Worm (Caenorhabditis elegans) whole organism, L4 larva: ENCODE measurements around the gene gly-5.

Source experiments
- F10B5.3 ChIP-seq: sonication (generic microtip); optimal IDR thresholded peaks from 2 replicates; lab custom pipeline; 2016; ENCODE audit warnings: mild to moderate bottlenecking, missing genetic modification characterization, missing compliant biosample characterization
- T20F7.1 ChIP-seq: fragments of 200-800 bp; sonication (Bioruptor generic); optimal IDR thresholded peaks from 2 replicates; lab custom pipeline; 2018; ENCODE audit warnings: mild to moderate bottlenecking, missing genetic modification characterization, missing compliant biosample characterization
- Y105C5A.15 ChIP-seq: fragments of 200-800 bp; sonication (Bioruptor generic); IDR thresholded peaks from 2 replicates; pipeline ENCODE4 v1.3.6; 2022; ENCODE audit warnings: missing genetic modification characterization, missing compliant biosample characterization
- Y48G9A.11 ChIP-seq: fragments of 200-800 bp; sonication (Bioruptor generic); IDR thresholded peaks from 2 replicates; pipeline ENCODE4 v1.3.6; 2022; ENCODE audit warnings: missing genetic modification reagents, missing genetic modification characterization, missing compliant biosample characterization
- ama-1 ChIP-seq: fragments of 150-350 bp; optimal IDR thresholded peaks from 2 replicates; lab custom pipeline; 2014; ENCODE audit warnings: inconsistent platforms, mixed read lengths
- arid-1 ChIP-seq: fragments of 200-800 bp; sonication (Bioruptor generic); conservative IDR thresholded peaks from 2 replicates; pipeline ENCODE4 v1.3.6; 2022; ENCODE audit warnings: missing genetic modification reagents, missing genetic modification characterization, missing compliant biosample characterization
- ceh-20 ChIP-seq: fragments of 200-800 bp; sonication (Bioruptor generic); IDR thresholded peaks from 2 replicates; pipeline ENCODE4 v1.3.6; 2022; ENCODE audit warnings: missing genetic modification reagents, missing genetic modification characterization, missing compliant biosample characterization
- ceh-28 ChIP-seq: fragments of 150-350 bp; optimal IDR thresholded peaks from 2 replicates; lab custom pipeline; 2014; ENCODE audit warnings: missing biosample characterization, missing genetic modification reagents, missing genetic modification characterization
- ceh-44 ChIP-seq: fragments of 200-800 bp; sonication (Bioruptor generic); IDR thresholded peaks from 2 replicates; pipeline ENCODE4 v1.3.6; 2022; ENCODE audit warnings: missing genetic modification reagents, missing genetic modification characterization, missing compliant biosample characterization
- ceh-62 ChIP-seq: sonication (generic microtip); optimal IDR thresholded peaks from 2 replicates; lab custom pipeline; 2017; ENCODE audit warnings: missing biosample characterization, missing genetic modification characterization
- ceh-82 ChIP-seq: sonication (generic microtip); optimal IDR thresholded peaks from 2 replicates; lab custom pipeline; 2017; ENCODE audit warnings: missing biosample characterization, missing genetic modification characterization
- cey-2 ChIP-seq: sonication (generic microtip); optimal IDR thresholded peaks from 3 replicates; lab custom pipeline; 2017; ENCODE audit warnings: missing genetic modification characterization, mild to moderate bottlenecking, missing compliant biosample characterization, antibody characterized with exemption, borderline replicate concordance; ENCODE audit not compliant: insufficient read depth
- daf-12 ChIP-seq: fragments of 150-350 bp; optimal IDR thresholded peaks from 2 replicates; lab custom pipeline; 2014; ENCODE audit warnings: missing biosample characterization, missing genetic modification reagents, missing genetic modification characterization
- daf-19 ChIP-seq: fragments of 200-800 bp; sonication (Bioruptor generic); conservative IDR thresholded peaks from 2 replicates; pipeline ENCODE4 v1.3.6; 2022; ENCODE audit warnings: missing genetic modification characterization, missing compliant biosample characterization
- daf-8 ChIP-seq: fragments of 200-800 bp; sonication (Bioruptor generic); IDR thresholded peaks from 2 replicates; pipeline ENCODE4 v1.3.6; 2022; ENCODE audit warnings: missing genetic modification characterization, missing compliant biosample characterization
- dmd-6 ChIP-seq: fragments of 200-800 bp; sonication (Bioruptor generic); IDR thresholded peaks from 2 replicates; pipeline ENCODE4 v1.3.6; 2022; ENCODE audit warnings: missing genetic modification reagents, missing genetic modification characterization, missing compliant biosample characterization
- dmd-8 ChIP-seq: fragments of 200-800 bp; sonication (Bioruptor generic); IDR thresholded peaks from 2 replicates; pipeline ENCODE4 v1.3.6; 2022; ENCODE audit warnings: missing genetic modification characterization, missing compliant biosample characterization
- dmd-9 ChIP-seq: fragments of 200-800 bp; sonication (Bioruptor generic); IDR thresholded peaks from 2 replicates; pipeline ENCODE4 v1.3.6; 2022; ENCODE audit warnings: missing genetic modification reagents, missing genetic modification characterization, missing compliant biosample characterization
- duxl-1 ChIP-seq: sonication (generic microtip); optimal IDR thresholded peaks from 2 replicates; lab custom pipeline; 2016; ENCODE audit warnings: mild to moderate bottlenecking, missing genetic modification characterization, moderate library complexity, missing compliant biosample characterization; ENCODE audit not compliant: poor library complexity
- egl-27 ChIP-seq: sonication (generic microtip); optimal IDR thresholded peaks from 3 replicates; lab custom pipeline; 2017; ENCODE audit warnings: missing biosample characterization, missing genetic modification reagents, missing genetic modification characterization
- fkh-10 ChIP-seq: fragments of 150-350 bp; optimal IDR thresholded peaks from 2 replicates; lab custom pipeline; 2014; ENCODE audit warnings: missing biosample characterization, missing genetic modification reagents, missing genetic modification characterization
- hif-1 ChIP-seq, 2 experiments: sonication (generic microtip); optimal IDR thresholded peaks; 2 replicates each; lab custom pipeline; 2016 to 2017; ENCODE audit warnings: missing compliant biosample characterization in 2 of 2, missing genetic modification characterization in 2 of 2, missing genetic modification reagents in 2 of 2, missing genotype in 2 of 2, mild to moderate bottlenecking in 1 of 2
- hlh-11 ChIP-seq: fragments of 200-800 bp; sonication (Bioruptor generic); optimal IDR thresholded peaks from 2 replicates; lab custom pipeline; 2018; ENCODE audit warnings: mild to moderate bottlenecking, missing genetic modification characterization, missing compliant biosample characterization
- hlh-30 ChIP-seq: sonication (generic microtip); optimal IDR thresholded peaks from 2 replicates; lab custom pipeline; 2017; ENCODE audit warnings: antibody characterized with exemption, mild to moderate bottlenecking, missing genetic modification characterization, missing compliant biosample characterization; ENCODE audit not compliant: insufficient read depth
- hmg-1.1 ChIP-seq: fragments of 200-800 bp; sonication (Bioruptor generic); IDR thresholded peaks from 2 replicates; pipeline ENCODE4 v1.3.6; 2022; ENCODE audit warnings: missing genetic modification reagents, missing genetic modification characterization, missing compliant biosample characterization
- lin-1 ChIP-seq: fragments of 200-800 bp; sonication (Bioruptor generic); IDR thresholded peaks from 2 replicates; pipeline ENCODE4 v1.3.6; 2022; ENCODE audit warnings: missing genetic modification reagents, missing genetic modification characterization, missing compliant biosample characterization
- lin-15B ChIP-seq: fragments of 150-350 bp; sonication (generic microtip); optimal IDR thresholded peaks from 3 replicates; lab custom pipeline; 2014; ENCODE audit warnings: missing biosample characterization, missing genetic modification characterization
- lin-39 ChIP-seq: fragments of 150-350 bp; optimal IDR thresholded peaks from 2 replicates; lab custom pipeline; 2014; ENCODE audit warnings: missing biosample characterization, missing genetic modification reagents, missing genetic modification characterization
- madf-9 ChIP-seq: fragments of 200-800 bp; sonication (Bioruptor generic); conservative IDR thresholded peaks from 2 replicates; pipeline ENCODE4 v1.3.6; 2022; ENCODE audit warnings: missing genetic modification reagents, missing genetic modification characterization, missing compliant biosample characterization
- mdl-1 ChIP-seq, 2 experiments: fragments of 150-350 bp in 1 of 2; sonication (generic microtip) in 1 of 2; optimal IDR thresholded peaks; 2 replicates each; lab custom pipeline; 2014 to 2017; ENCODE audit warnings: missing biosample characterization in 2 of 2, missing genetic modification characterization in 2 of 2
- mxl-3 ChIP-seq: fragments of 200-800 bp; sonication (Bioruptor generic); optimal IDR thresholded peaks from 2 replicates; lab custom pipeline; 2018; ENCODE audit warnings: mild to moderate bottlenecking, missing genetic modification characterization, missing compliant biosample characterization
- nhr-10 ChIP-seq: fragments of 150-350 bp; optimal IDR thresholded peaks from 2 replicates; lab custom pipeline; 2014; ENCODE audit warnings: missing biosample characterization, missing genetic modification characterization
- nhr-28 ChIP-seq: fragments of 150-350 bp; optimal IDR thresholded peaks from 2 replicates; lab custom pipeline; 2014; ENCODE audit warnings: missing biosample characterization, missing genetic modification characterization
- nhr-48 ChIP-seq: sonication (generic microtip); optimal IDR thresholded peaks from 2 replicates; lab custom pipeline; 2016; ENCODE audit warnings: mild to moderate bottlenecking, missing genetic modification characterization, missing compliant biosample characterization
- nhr-77 ChIP-seq: fragments of 150-350 bp; optimal IDR thresholded peaks from 2 replicates; lab custom pipeline; 2014; ENCODE audit warnings: missing biosample characterization, missing genetic modification characterization
- pqm-1 ChIP-seq: sonication (generic microtip); optimal IDR thresholded peaks from 2 replicates; lab custom pipeline; 2017; ENCODE audit warnings: missing biosample characterization, missing genetic modification characterization
- rbr-2 ChIP-seq: sonication (generic microtip); optimal IDR thresholded peaks from 2 replicates; lab custom pipeline; 2016; ENCODE audit warnings: missing genotype, missing genetic modification characterization, missing compliant biosample characterization
- saeg-2 ChIP-seq: fragments of 200-800 bp; sonication (Bioruptor generic); IDR thresholded peaks from 2 replicates; pipeline ENCODE4 v1.3.6; 2022; ENCODE audit warnings: missing genetic modification reagents, missing genetic modification characterization, missing compliant biosample characterization
- sdz-12 ChIP-seq: fragments of 200-800 bp; sonication (Bioruptor generic); optimal IDR thresholded peaks from 2 replicates; lab custom pipeline; 2018; ENCODE audit warnings: mild to moderate bottlenecking, missing genetic modification characterization, missing compliant biosample characterization
- skn-1 ChIP-seq: fragments of 150-350 bp; optimal IDR thresholded peaks from 2 replicates; lab custom pipeline; 2014; ENCODE audit warnings: missing biosample characterization, missing genetic modification characterization
- snpc-4 ChIP-seq: fragments of 150-350 bp; optimal IDR thresholded peaks from 2 replicates; lab custom pipeline; 2014; ENCODE audit warnings: missing biosample characterization, missing genetic modification characterization
- spr-1 ChIP-seq: sonication (generic microtip); optimal IDR thresholded peaks from 2 replicates; lab custom pipeline; 2016; ENCODE audit warnings: mild to moderate bottlenecking, missing genetic modification characterization, missing compliant biosample characterization
- spr-3 ChIP-seq: fragments of 200-800 bp; sonication (Bioruptor generic); optimal IDR thresholded peaks from 2 replicates; lab custom pipeline; 2018; ENCODE audit warnings: mild to moderate bottlenecking, missing genetic modification characterization, missing compliant biosample characterization
- tag-97 ChIP-seq: fragments of 200-800 bp; sonication (Bioruptor generic); IDR thresholded peaks from 2 replicates; pipeline ENCODE4 v1.3.6; 2022; ENCODE audit warnings: missing genetic modification characterization, missing compliant biosample characterization
- unc-62 ChIP-seq, 3 experiments: fragments of 150-350 bp in 1 of 3; sonication (generic microtip); optimal IDR thresholded peaks in 2 of 3; peaks in 1 of 3; 1 replicate in 1 of 3; 2 replicates in 2 of 3; lab custom pipeline; 2014 to 2017; ENCODE audit warnings: missing biosample characterization in 3 of 3, missing genetic modification characterization in 3 of 3, missing genetic modification reagents in 3 of 3, missing genotype in 1 of 3
- vab-7 ChIP-seq: fragments of 200-800 bp; sonication (Bioruptor generic); IDR thresholded peaks from 2 replicates; pipeline ENCODE4 v1.3.6; 2022; ENCODE audit warnings: missing genetic modification reagents, missing genetic modification characterization, missing compliant biosample characterization
- zag-1 ChIP-seq: fragments of 150-350 bp; optimal IDR thresholded peaks from 2 replicates; lab custom pipeline; 2014; ENCODE audit warnings: missing biosample characterization, missing genetic modification characterization
- zfp-3 ChIP-seq: fragments of 200-800 bp; sonication (Bioruptor generic); conservative IDR thresholded peaks from 2 replicates; pipeline ENCODE4 v1.3.6; 2022; ENCODE audit warnings: missing genetic modification reagents, missing genetic modification characterization, missing compliant biosample characterization
- ztf-7 ChIP-seq: fragments of 150-350 bp; optimal IDR thresholded peaks from 2 replicates; lab custom pipeline; 2014; ENCODE audit warnings: missing biosample characterization, missing genetic modification characterization

Gene gly-5

DNA sequence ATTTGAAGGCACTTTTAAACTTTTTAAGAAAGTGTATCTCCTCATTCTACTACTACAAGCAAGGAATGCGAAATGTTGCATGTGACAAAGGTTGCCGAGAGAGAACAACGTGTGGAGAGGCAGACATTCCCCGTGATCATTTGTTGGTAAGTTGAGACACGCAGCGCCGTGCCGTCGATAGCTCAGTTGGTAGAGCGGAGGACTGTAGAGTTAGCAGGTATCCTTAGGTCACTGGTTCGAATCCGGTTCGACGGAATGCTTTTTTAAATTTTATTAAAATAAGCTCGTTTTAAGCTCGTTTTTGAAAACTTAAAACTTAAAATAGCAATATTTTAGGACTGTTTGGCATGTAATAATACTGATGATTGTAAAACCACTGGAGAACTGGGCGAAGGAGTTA lies 37.2 kb downstream of the gly-5 start (continued):
- TF ChIP-seq snpc-4 (no peak), dmd-6 (GFP tag; lab: Robert Waterston, UW) (no peak), pqm-1 (no peak), lin-1 (GFP tag; lab: Robert Waterston, UW) (peak; percentile 35; the same call in 1 of the 2 replicates), Y105C5A.15 (GFP tag; lab: Robert Waterston, UW) (no peak), madf-9 (GFP tag; lab: Robert Waterston, UW) (no peak), rbr-2 (tag; lab: Kevin White, UChicago) (no peak), zfp-3 (GFP tag; lab: Robert Waterston, UW) (no peak), nhr-48 (tag; lab: Kevin White, UChicago) (no peak)

DNA sequence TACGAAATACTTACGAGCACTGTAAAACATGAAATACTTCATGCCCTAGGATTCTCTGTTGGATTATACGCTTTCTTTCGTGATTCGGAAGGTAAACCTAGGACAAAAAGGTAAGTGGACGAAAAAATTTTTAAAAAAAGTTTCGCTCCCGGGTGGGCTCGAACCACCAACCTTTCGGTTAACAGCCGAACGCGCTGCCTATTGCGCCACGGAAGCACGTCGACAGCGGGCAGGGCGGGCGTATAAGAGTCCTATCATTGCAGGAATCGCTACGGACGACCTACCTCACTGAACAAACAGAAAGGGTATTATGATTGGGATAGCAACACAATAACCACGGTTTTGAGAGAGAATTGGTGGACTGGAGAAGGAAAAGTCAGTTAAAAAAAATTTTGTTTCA lies 37.8 kb downstream of the gly-5 start:
- TF ChIP-seq arid-1 (GFP tag; lab: Robert Waterston, UW) = 0 out of 2 replicates have a peak, but pooled peaks have one; percentile 15
- TF ChIP-seq lin-15B (tag; lab: Kevin White, UChicago) = no peak
- no peak for TF ChIP-seq egl-27 (tag; lab: Kevin White, UChicago)
- no peak for TF ChIP-seq madf-9 (GFP tag; lab: Robert Waterston, UW)
- TF ChIP-seq spr-3 (GFP tag; lab: Kevin White, UChicago) = no peak
- TF ChIP-seq hmg-1.1 (GFP tag; lab: Robert Waterston, UW) = peak; percentile 58
- no peak for TF ChIP-seq mdl-1 (tag; optimal IDR thresholded peaks at IDR 0.05; lab: Kevin White, UChicago)
- no peak for TF ChIP-seq skn-1
- TF ChIP-seq vab-7 = peak; percentile 52
- TF ChIP-seq nhr-77 (tag; lab: Kevin White, UChicago) = no peak
- no peak for TF ChIP-seq mxl-3
- no peak for TF ChIP-seq rbr-2 (tag; lab: Kevin White, UChicago)
- TF ChIP-seq zag-1 = no peak
- no peak for TF ChIP-seq T20F7.1 (GFP tag; lab: Kevin White, UChicago)
- no peak for TF ChIP-seq lin-39 (tag; lab: Kevin White, UChicago)
- TF ChIP-seq unc-62 (GFP tag; optimal IDR thresholded peaks at IDR 0.05 in 1 of 2; lab: Kevin White, UChicago) = peak in 1 of 2 experiments; percentile 57
- TF ChIP-seq unc-62 (tag; optimal IDR thresholded peaks at IDR 0.05; lab: Kevin White, UChicago) = no peak
- no peak for TF ChIP-seq snpc-4
- TF ChIP-seq daf-12 (tag; lab: Kevin White, UChicago) = no peak
- no peak for TF ChIP-seq tag-97 (GFP tag; lab: Robert Waterston, UW)
- TF ChIP-seq nhr-10 = no peak
- no peak for TF ChIP-seq ceh-20 (GFP tag; lab: Robert Waterston, UW)
- TF ChIP-seq saeg-2 (GFP tag; lab: Robert Waterston, UW) = no peak
- TF ChIP-seq hlh-30 (tag; lab: Kevin White, UChicago) = peak; percentile 30
- TF ChIP-seq ceh-62 (tag; lab: Kevin White, UChicago) = no peak
- TF ChIP-seq daf-8 (GFP tag; lab: Robert Waterston, UW) = no peak
- TF ChIP-seq sdz-12 (GFP tag; lab: Kevin White, UChicago) = no peak
- TF ChIP-seq cey-2 (tag; lab: Kevin White, UChicago) = no peak
- TF ChIP-seq ceh-82 (tag; lab: Kevin White, UChicago) = no peak
- no peak for TF ChIP-seq spr-1
- TF ChIP-seq fkh-10 (GFP tag; lab: Kevin White, UChicago) = no peak
- no peak for TF ChIP-seq daf-19 (GFP tag; lab: Robert Waterston, UW)
- TF ChIP-seq hif-1 (tag; optimal IDR thresholded peaks at IDR 0.05; lab: Kevin White, UChicago) = no peak
- TF ChIP-seq Y48G9A.11 (GFP tag; lab: Robert Waterston, UW) = no peak; the same call in 1 of the 2 replicates
- no peak for TF ChIP-seq ama-1
- TF ChIP-seq ceh-44 (GFP tag; lab: Robert Waterston, UW) = no peak
- TF ChIP-seq nhr-28 (tag; lab: Kevin White, UChicago) = no peak
- peak; percentile 78 for TF ChIP-seq duxl-1 (tag; lab: Kevin White, UChicago)
- no peak for TF ChIP-seq lin-1 (GFP tag; lab: Robert Waterston, UW)
- 0 out of 2 replicates have a peak, but pooled peaks have one; percentile 46 for TF ChIP-seq dmd-9 (GFP tag; lab: Robert Waterston, UW)
- no peak for TF ChIP-seq F10B5.3 (tag; lab: Kevin White, UChicago)
- peak; percentile 16 for TF ChIP-seq hlh-11 (tag; lab: Kevin White, UChicago)
- TF ChIP-seq ceh-28 = no peak
- no peak for TF ChIP-seq ztf-7 (tag; lab: Kevin White, UChicago)
- 0 out of 2 replicates have a peak, but pooled peaks have one; percentile 27 for TF ChIP-seq dmd-8 (GFP tag; lab: Robert Waterston, UW)
